Worm (Caenorhabditis elegans) whole organism, young adult: Measurements from ENCODE around the gene str-208.

Experiments used
- K12H6.12 ChIP-seq: fragments of 200-800 bp; sonication (Bioruptor generic); optimal IDR thresholded peaks from 2 replicates; lab custom pipeline; 2018; ENCODE audit warnings: mild to moderate bottlenecking, missing genetic modification characterization, missing compliant biosample characterization
- ama-1 ChIP-seq, 3 experiments: fragments of 150-350 bp in 1 of 3; sonication (generic microtip) in 2 of 3; optimal IDR thresholded peaks; 2 replicates each; lab custom pipeline; 2014 to 2018; ENCODE audit warnings: missing biosample characterization in 2 of 3, missing genetic modification characterization in 2 of 3, missing genetic modification reagents in 2 of 3
- lag-1 ChIP-seq: fragments of 200-800 bp; sonication (Bioruptor generic); IDR thresholded peaks from 2 replicates; pipeline ENCODE4 v1.3.6; 2022; ENCODE audit warnings: missing genetic modification reagents, missing genetic modification characterization, missing compliant biosample characterization
- madf-10 ChIP-seq: sonication (generic microtip); optimal IDR thresholded peaks from 2 replicates; lab custom pipeline; 2016; ENCODE audit warnings: mild to moderate bottlenecking, missing genetic modification characterization, missing compliant biosample characterization
- pha-4 ChIP-seq: fragments of 150-350 bp; sonication (generic microtip); optimal IDR thresholded peaks from 2 replicates; lab custom pipeline; 2014; ENCODE audit warnings: missing biosample characterization, missing genetic modification reagents, missing genetic modification characterization
- rpc-1 ChIP-seq, 2 experiments: fragments of 150-350 bp in 1 of 2; sonication (generic microtip) in 1 of 2; optimal IDR thresholded peaks; 2 replicates each; lab custom pipeline; 2014 to 2018; ENCODE audit warnings: missing biosample characterization in 1 of 2, missing genetic modification characterization in 1 of 2, missing genetic modification reagents in 1 of 2, missing genotype in 1 of 2
- unc-62 ChIP-seq: fragments of 150-350 bp; optimal IDR thresholded peaks from 2 replicates; lab custom pipeline; 2014; ENCODE audit warnings: missing biosample characterization, missing genetic modification reagents, missing genetic modification characterization
- ztf-26 ChIP-seq: sonication (generic microtip); optimal IDR thresholded peaks from 2 replicates; lab custom pipeline; 2017; ENCODE audit warnings: missing genetic modification characterization, missing compliant biosample characterization

ce11 chrV:4969503-4969902, 12.9 kb downstream of the str-208 start:
- TF ChIP-seq ama-1 (optimal IDR thresholded peaks at IDR 0.05; lab: Kevin White, UChicago) (no peak), ama-1 (GFP tag; optimal IDR thresholded peaks at IDR 0.05; lab: Kevin White, UChicago) (no peak), K12H6.12 (tag; lab: Kevin White, UChicago) (no peak), pha-4 (no peak), lag-1 (GFP tag; lab: Robert Waterston, UW) (no peak), ztf-26 (tag; lab: Kevin White, UChicago) (no peak), unc-62 (no peak), rpc-1 (optimal IDR thresholded peaks at IDR 0.05; lab: Kevin White, UChicago) (no peak), rpc-1 (tag; optimal IDR thresholded peaks at IDR 0.05; lab: Kevin White, UChicago) (no peak), madf-10 (no peak)
